Worm (Caenorhabditis elegans) whole organism, L1 larva: ENCODE data around the gene K08H10.10.

Source experiments
- ces-1 ChIP-seq: fragments of 150-350 bp; optimal IDR thresholded peaks from 2 replicates; lab custom pipeline; 2014; ENCODE audit warnings: missing biosample characterization, missing genetic modification reagents, missing genetic modification characterization
- elt-3 ChIP-seq, 6 experiments: fragments of 150-350 bp in 1 of 6; sonication (generic microtip); optimal IDR thresholded peaks; 2 replicates each; lab custom pipeline; 2017 to 2018; ENCODE audit warnings: missing biosample characterization in 6 of 6, missing genetic modification characterization in 6 of 6, inconsistent platforms in 1 of 6
- jun-1 ChIP-seq: fragments of 150-350 bp; optimal IDR thresholded peaks from 2 replicates; lab custom pipeline; 2014; ENCODE audit warnings: missing biosample characterization, missing genetic modification reagents, missing genetic modification characterization
- lin-35 ChIP-seq, 2 experiments: fragments of 150-350 bp; optimal IDR thresholded peaks; 2 replicates each; lab custom pipeline; 2014; ENCODE audit warnings: missing biosample characterization in 2 of 2, missing genetic modification characterization in 2 of 2, missing genetic modification reagents in 2 of 2
- nhr-11 ChIP-seq: fragments of 150-350 bp; optimal IDR thresholded peaks from 2 replicates; lab custom pipeline; 2014; ENCODE audit warnings: missing biosample characterization, missing genetic modification characterization
- nhr-12 ChIP-seq: sonication (generic microtip); optimal IDR thresholded peaks from 2 replicates; lab custom pipeline; 2017; ENCODE audit warnings: missing biosample characterization, missing genetic modification characterization
- nhr-19 ChIP-seq: fragments of 200-800 bp; sonication (Bioruptor generic); conservative IDR thresholded peaks from 2 replicates; pipeline ENCODE4 v1.3.6; 2022; ENCODE audit warnings: missing genetic modification characterization, missing compliant biosample characterization
- nhr-20 ChIP-seq: sonication (generic microtip); optimal IDR thresholded peaks from 2 replicates; lab custom pipeline; 2016; ENCODE audit warnings: mild to moderate bottlenecking, missing genetic modification characterization, missing compliant biosample characterization
- pqm-1 ChIP-seq: sonication (generic microtip); optimal IDR thresholded peaks from 3 replicates; lab custom pipeline; 2017; ENCODE audit warnings: missing biosample characterization, missing genetic modification characterization
- snpc-4 ChIP-seq: fragments of 150-350 bp; optimal IDR thresholded peaks from 2 replicates; lab custom pipeline; 2014; ENCODE audit warnings: missing biosample characterization, missing genetic modification characterization
- tbx-2 ChIP-seq: sonication (generic microtip); optimal IDR thresholded peaks from 2 replicates; lab custom pipeline; 2016; ENCODE audit warnings: missing genetic modification characterization, missing compliant biosample characterization
- unc-130 ChIP-seq: fragments of 150-350 bp; optimal IDR thresholded peaks from 2 replicates; lab custom pipeline; 2017; ENCODE audit warnings: missing biosample characterization, missing genetic modification characterization, inconsistent platforms

- TF ChIP-seq snpc-4 (no peak), nhr-11 (tag; lab: Kevin White, UChicago) (no peak), tbx-2 (tag; lab: Kevin White, UChicago) (no peak), nhr-19 (no peak), nhr-20 (tag; lab: Kevin White, UChicago) (no peak), pqm-1 (tag; lab: Kevin White, UChicago) (no peak), ces-1 (GFP tag; lab: Kevin White, UChicago) (no peak), lin-35 (GFP tag; optimal IDR thresholded peaks at IDR 0.05; lab: Kevin White, UChicago) (no peak), jun-1 (tag; lab: Kevin White, UChicago) (no peak), nhr-12 (tag; lab: Kevin White, UChicago) (no peak), unc-130 (no peak), elt-3 (tag; optimal IDR thresholded peaks at IDR 0.05; lab: Kevin White, UChicago) (no peak)
Observed at ce11 chrV:9987688-9988087, 13.2 kb upstream of the K08H10.10 start, which contains the start of gene C27H6.8.
